Worm (Caenorhabditis elegans) whole organism, late embryonic: Measurements from ENCODE around the gene pnp-1.

Source experiments
- C08G9.2 ChIP-seq: sonication (generic microtip); optimal IDR thresholded peaks from 2 replicates; lab custom pipeline; 2016; ENCODE audit warnings: mild to moderate bottlenecking, missing genetic modification characterization, moderate library complexity, missing compliant biosample characterization
- F13H6.1 ChIP-seq: sonication (generic microtip); optimal IDR thresholded peaks from 2 replicates; lab custom pipeline; 2016; ENCODE audit warnings: missing genetic modification characterization, missing compliant biosample characterization
- ceh-19 ChIP-seq: fragments of 200-800 bp; sonication (Bioruptor generic); optimal IDR thresholded peaks from 2 replicates; lab custom pipeline; 2018; ENCODE audit warnings: mild to moderate bottlenecking, missing genetic modification characterization, missing compliant biosample characterization
- ceh-34 ChIP-seq: sonication (generic microtip); optimal IDR thresholded peaks from 2 replicates; lab custom pipeline; 2016; ENCODE audit warnings: mild to moderate bottlenecking, missing genetic modification characterization, missing compliant biosample characterization
- ceh-45 ChIP-seq: fragments of 200-800 bp; sonication (Bioruptor generic); IDR thresholded peaks from 2 replicates; pipeline ENCODE4 v1.3.6; 2022; ENCODE audit warnings: missing genetic modification reagents, missing genetic modification characterization, missing compliant biosample characterization
- dmd-4 ChIP-seq: sonication (generic microtip); optimal IDR thresholded peaks from 2 replicates; lab custom pipeline; 2016; ENCODE audit warnings: borderline replicate concordance, missing genetic modification characterization, missing compliant biosample characterization
- hlh-8 ChIP-seq: sonication (generic microtip); optimal IDR thresholded peaks from 2 replicates; lab custom pipeline; 2016; ENCODE audit warnings: missing genotype, missing genetic modification characterization, missing compliant biosample characterization
- lin-11 ChIP-seq: fragments of 200-800 bp; sonication (Bioruptor generic); optimal IDR thresholded peaks from 2 replicates; lab custom pipeline; 2018; ENCODE audit warnings: mild to moderate bottlenecking, missing genetic modification characterization, missing compliant biosample characterization
- nhr-11 ChIP-seq: fragments of 150-350 bp; optimal IDR thresholded peaks from 2 replicates; lab custom pipeline; 2014; ENCODE audit warnings: missing biosample characterization, missing genetic modification characterization
- pax-1 ChIP-seq: fragments of 150-350 bp; optimal IDR thresholded peaks from 2 replicates; lab custom pipeline; 2014; ENCODE audit warnings: missing biosample characterization, missing genetic modification characterization
- pha-4 ChIP-seq: fragments of 150-350 bp; optimal IDR thresholded peaks from 2 replicates; lab custom pipeline; 2018; ENCODE audit warnings: missing biosample characterization, missing genetic modification reagents, missing genetic modification characterization
- pqm-1 ChIP-seq: sonication (generic microtip); optimal IDR thresholded peaks from 2 replicates; lab custom pipeline; 2016; ENCODE audit warnings: missing genetic modification characterization, missing compliant biosample characterization
- rnt-1 ChIP-seq: sonication (generic microtip); optimal IDR thresholded peaks from 2 replicates; lab custom pipeline; 2016; ENCODE audit warnings: missing genetic modification characterization, missing compliant biosample characterization
- syd-9 ChIP-seq: sonication (generic microtip); optimal IDR thresholded peaks from 2 replicates; lab custom pipeline; 2016; ENCODE audit warnings: mild to moderate bottlenecking, missing genetic modification characterization, moderate library complexity, missing compliant biosample characterization

DNA sequence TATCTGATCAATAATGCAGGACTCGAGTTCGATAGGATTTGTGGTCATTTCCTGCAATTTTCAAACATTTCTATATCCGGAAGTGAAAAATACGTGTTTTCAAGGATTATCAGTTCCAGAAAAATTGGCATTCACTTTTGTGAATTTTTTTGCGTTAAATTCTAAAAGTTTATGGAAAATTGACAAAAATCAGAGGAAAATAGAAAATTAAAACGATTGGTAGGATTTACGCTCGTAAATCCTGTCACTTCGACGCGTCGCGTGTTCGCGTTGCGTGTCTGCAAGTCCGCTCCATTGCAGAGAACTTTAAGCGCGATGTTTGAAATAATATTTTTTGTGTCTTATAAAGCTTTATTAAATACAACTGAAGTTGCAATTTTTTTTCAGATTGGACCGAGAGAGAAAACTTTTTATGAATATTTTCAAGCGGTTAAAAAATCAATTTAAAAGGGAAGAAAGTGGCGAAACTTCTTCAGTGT is 42.7 kb downstream of the pnp-1 start, which contains the start of gene rcat-1:
- TF ChIP-seq dmd-4 (tag; lab: Kevin White, UChicago) (no peak), pha-4 (tag; lab: Kevin White, UChicago) (no peak), C08G9.2 (tag; lab: Kevin White, UChicago) (no peak), lin-11 (no peak), rnt-1 (tag; lab: Kevin White, UChicago) (peak; percentile 7), ceh-45 (GFP tag; lab: Robert Waterston, UW) (no peak), syd-9 (tag; lab: Kevin White, UChicago) (no peak), nhr-11 (tag; lab: Kevin White, UChicago) (no peak), ceh-34 (peak; percentile 48), hlh-8 (no peak), ceh-19 (GFP tag; lab: Kevin White, UChicago) (no peak), F13H6.1 (tag; lab: Kevin White, UChicago) (no peak), pqm-1 (no peak), pax-1 (tag; lab: Kevin White, UChicago) (peak; percentile 64)
